Fruit fly (Drosophila melanogaster) whole organism, adult: ENCODE data around the gene CG9776.

ENCODE experiments used
- kay ChIP-seq: fragments of 200-800 bp; sonication (Bioruptor generic); peaks from one replicate; lab custom pipeline; 2016; ENCODE audit warnings: missing biosample characterization, missing genetic modification characterization, borderline replicate concordance
- pad ChIP-seq: fragments of 200-800 bp; sonication (Bioruptor generic); optimal IDR thresholded peaks from 3 replicates; lab custom pipeline; 2017; ENCODE audit warnings: missing biosample characterization, missing genetic modification characterization, mild to moderate bottlenecking, moderate library complexity, missing genetic modification reagents

DNA sequence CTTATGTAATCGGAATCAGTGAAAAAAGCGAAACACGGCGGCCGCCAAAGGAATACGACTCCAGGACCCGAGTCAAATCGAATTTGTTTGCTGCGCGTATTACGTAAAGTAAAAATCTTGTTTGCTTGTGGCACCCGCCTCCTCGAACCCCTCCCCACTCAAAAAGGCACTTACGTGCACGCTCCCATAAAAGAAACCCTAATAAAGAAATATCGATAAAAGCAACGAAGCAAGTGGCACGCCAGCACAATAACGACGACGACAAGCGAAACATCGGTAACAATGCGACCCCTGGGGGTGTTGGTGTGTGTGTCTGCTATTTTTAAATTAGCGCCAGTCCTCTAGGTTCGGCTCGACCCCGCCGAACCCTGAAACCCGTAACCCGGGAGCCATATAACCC, 51.7 kb downstream of the CG9776 start:
- TF ChIP-seq pad (no peak), kay (no peak)
